Fruit fly (Drosophila melanogaster) whole organism, embryonic: ENCODE data around the gene cerv.

Experiments used
- Bgb ChIP-seq: fragments of 200-800 bp; sonication (Bioruptor generic); IDR thresholded peaks from 2 replicates; pipeline ENCODE4 v1.3.6; 2022; ENCODE audit warnings: missing biosample characterization, missing genetic modification characterization; ENCODE audit not compliant: partially characterized antibody
- CG10462 ChIP-seq: fragments of 200-800 bp; sonication (Bioruptor generic); optimal IDR thresholded peaks from 2 replicates; lab custom pipeline; 2016; ENCODE audit warnings: missing biosample characterization, missing genetic modification characterization
- CG10959 ChIP-seq: fragments of 200-800 bp; sonication (Bioruptor generic); IDR thresholded peaks from 2 replicates; pipeline ENCODE4 v1.3.6; 2022; ENCODE audit warnings: missing biosample characterization, missing genetic modification characterization
- CG12236 ChIP-seq: fragments of 200-800 bp; sonication (Bioruptor generic); optimal IDR thresholded peaks from 2 replicates; lab custom pipeline; 2016; ENCODE audit warnings: missing biosample characterization, missing genetic modification characterization
- CG12659 ChIP-seq: fragments of 200-800 bp; sonication (Bioruptor generic); optimal IDR thresholded peaks from 3 replicates; lab custom pipeline; 2017; ENCODE audit warnings: mild to moderate bottlenecking, missing biosample characterization, missing genetic modification reagents, missing genetic modification characterization
- CG13296 ChIP-seq: fragments of 200-800 bp; sonication (Bioruptor generic); optimal IDR thresholded peaks from 3 replicates; lab custom pipeline; 2018; ENCODE audit warnings: missing biosample characterization, mild to moderate bottlenecking, missing genetic modification characterization
- CG14860 ChIP-seq: fragments of 200-800 bp; sonication (Bioruptor generic); IDR thresholded peaks from 3 replicates; pipeline ENCODE4 v1.3.6; 2022; ENCODE audit warnings: missing biosample characterization, missing genetic modification characterization; ENCODE audit not compliant: partially characterized antibody
- CG15479 ChIP-seq: fragments of 200-800 bp; sonication (Bioruptor generic); optimal IDR thresholded peaks from 3 replicates; lab custom pipeline; 2019; ENCODE audit warnings: missing biosample characterization, mild to moderate bottlenecking, missing genetic modification characterization, moderate library complexity
- CG16779 ChIP-seq: fragments of 200-800 bp; sonication (Bioruptor generic); IDR thresholded peaks from 2 replicates; pipeline ENCODE4 v1.3.6; 2022; ENCODE audit warnings: missing biosample characterization, missing genetic modification characterization
- CG18599 ChIP-seq: fragments of 200-800 bp; sonication (Bioruptor generic); optimal IDR thresholded peaks from 3 replicates; lab custom pipeline; 2017; ENCODE audit warnings: missing biosample characterization, missing genetic modification characterization, mild to moderate bottlenecking, moderate library complexity, missing genetic modification reagents
- CG18619 ChIP-seq: fragments of 200-800 bp; sonication (Bioruptor generic); optimal IDR thresholded peaks from 3 replicates; lab custom pipeline; 2017; ENCODE audit warnings: missing biosample characterization, mild to moderate bottlenecking, missing genetic modification characterization
- CG30403 ChIP-seq: fragments of 200-800 bp; sonication (Bioruptor generic); optimal IDR thresholded peaks from 3 replicates; lab custom pipeline; 2016; ENCODE audit warnings: missing biosample characterization, missing genetic modification characterization
- CG3163 ChIP-seq: fragments of 200-800 bp; sonication (Bioruptor generic); optimal IDR thresholded peaks from 3 replicates; lab custom pipeline; 2016; ENCODE audit warnings: missing biosample characterization, missing genetic modification characterization
- CG4424 ChIP-seq: fragments of 200-800 bp; sonication (Bioruptor generic); optimal IDR thresholded peaks from 3 replicates; lab custom pipeline; 2016; ENCODE audit warnings: missing biosample characterization, missing genetic modification characterization
- CG5953 ChIP-seq: fragments of 200-800 bp; sonication (Bioruptor generic); IDR thresholded peaks from 2 replicates; pipeline ENCODE4 v1.3.6; 2022; ENCODE audit warnings: missing biosample characterization, missing genetic modification characterization
- CG7372 ChIP-seq: fragments of 200-800 bp; sonication (Bioruptor generic); IDR thresholded peaks from 2 replicates; pipeline ENCODE4 v1.3.6; 2022; ENCODE audit warnings: missing biosample characterization, missing genetic modification characterization
- CG7839 ChIP-seq: fragments of 200-800 bp; sonication (Bioruptor generic); optimal IDR thresholded peaks from 3 replicates; lab custom pipeline; 2018; ENCODE audit warnings: missing biosample characterization, mild to moderate bottlenecking, missing genetic modification characterization, moderate library complexity
- CG8359 ChIP-seq: fragments of 200-800 bp; sonication (Bioruptor generic); optimal IDR thresholded peaks from 2 replicates; lab custom pipeline; 2017; ENCODE audit warnings: missing biosample characterization, mild to moderate bottlenecking, missing genetic modification characterization, borderline replicate concordance
- CG8478 ChIP-seq: fragments of >200 bp; optimal IDR thresholded peaks from 2 replicates; lab custom pipeline; 2018
- Camta ChIP-seq: fragments of 200-800 bp; sonication (Bioruptor generic); optimal IDR thresholded peaks from 2 replicates; lab custom pipeline; 2016; ENCODE audit warnings: missing biosample characterization, missing genetic modification characterization
- Dref ChIP-seq: fragments of 200-800 bp; sonication (Bioruptor generic); IDR thresholded peaks from 2 replicates; pipeline ENCODE4 v1.3.6; 2022; ENCODE audit warnings: missing biosample characterization, missing genetic modification characterization
- Drgx ChIP-seq: fragments of 200-800 bp; sonication (Bioruptor generic); IDR thresholded peaks from 2 replicates; pipeline ENCODE4 v1.3.6; 2022; ENCODE audit warnings: missing biosample characterization, missing genetic modification characterization
- Eip74EF ChIP-seq, 2 experiments: fragments of 200-800 bp in 1 of 2; fragments of >200 bp in 1 of 2; sonication (Bioruptor generic) in 1 of 2; optimal IDR thresholded peaks; 2 replicates each; lab custom pipeline; 2017 to 2019; ENCODE audit warnings: missing biosample characterization in 2 of 2, missing genetic modification characterization in 2 of 2, mild to moderate bottlenecking in 1 of 2, moderate library complexity in 1 of 2
- GATAe ChIP-seq: fragments of 200-800 bp; sonication (Bioruptor generic); conservative IDR thresholded peaks from 2 replicates; pipeline ENCODE4 v1.3.6; 2022; ENCODE audit warnings: missing biosample characterization, missing genetic modification characterization
- HLH4C ChIP-seq: fragments of 200-800 bp; sonication (Bioruptor generic); IDR thresholded peaks from 3 replicates; pipeline ENCODE4 v1.3.6; 2022; ENCODE audit warnings: missing biosample characterization, missing genetic modification characterization; ENCODE audit not compliant: partially characterized antibody
- HmgZ ChIP-seq: fragments of 200-800 bp; sonication (Bioruptor generic); optimal IDR thresholded peaks from 2 replicates; lab custom pipeline; 2018; ENCODE audit warnings: missing biosample characterization, mild to moderate bottlenecking, missing genetic modification characterization
- Hmr ChIP-seq: fragments of 200-800 bp; sonication (Bioruptor generic); optimal IDR thresholded peaks from 3 replicates; lab custom pipeline; 2017; ENCODE audit warnings: mild to moderate bottlenecking, missing biosample characterization, missing genetic modification reagents, missing genetic modification characterization
- Hr51 ChIP-seq, 2 experiments: fragments of 200-800 bp; sonication (Bioruptor generic); optimal IDR thresholded peaks; 2 replicates in 1 of 2; 3 replicates in 1 of 2; lab custom pipeline; 2016 to 2018; ENCODE audit warnings: missing biosample characterization in 2 of 2, missing genetic modification characterization in 2 of 2, mild to moderate bottlenecking in 1 of 2, moderate library complexity in 1 of 2
- MTF-1 ChIP-seq: fragments of 200-800 bp; sonication (Bioruptor generic); optimal IDR thresholded peaks from 2 replicates; lab custom pipeline; 2018; ENCODE audit warnings: missing biosample characterization, mild to moderate bottlenecking, missing genetic modification characterization, borderline replicate concordance
- Myb ChIP-seq: fragments of 200-800 bp; sonication (Bioruptor generic); optimal IDR thresholded peaks from 2 replicates; lab custom pipeline; 2016; ENCODE audit warnings: missing biosample characterization, missing genetic modification characterization
- Oli ChIP-seq: fragments of 200-800 bp; sonication (Bioruptor generic); optimal IDR thresholded peaks from 2 replicates; lab custom pipeline; 2018; ENCODE audit warnings: missing biosample characterization, mild to moderate bottlenecking, missing genetic modification characterization, moderate library complexity
- Ravus ChIP-seq: fragments of 200-800 bp; sonication (Bioruptor generic); IDR thresholded peaks from 2 replicates; pipeline ENCODE4 v1.3.6; 2022; ENCODE audit warnings: missing biosample characterization, missing genetic modification characterization
- Scr ChIP-seq: fragments of 200-800 bp; sonication (Bioruptor generic); IDR thresholded peaks from 2 replicates; pipeline ENCODE4 v1.3.6; 2022; ENCODE audit warnings: missing biosample characterization, missing genetic modification characterization; ENCODE audit not compliant: partially characterized antibody
- Ssrp ChIP-seq: fragments of 200-800 bp; sonication (Bioruptor generic); optimal IDR thresholded peaks from 2 replicates; lab custom pipeline; 2018; ENCODE audit warnings: missing biosample characterization, mild to moderate bottlenecking, missing genetic modification characterization, moderate library complexity
- Usf ChIP-seq: fragments of 200-800 bp; sonication (Bioruptor generic); optimal IDR thresholded peaks from 2 replicates; lab custom pipeline; 2017; ENCODE audit warnings: missing genotype, missing biosample characterization, missing genetic modification characterization
- ap ChIP-seq: fragments of 200-800 bp; sonication (Bioruptor generic); IDR thresholded peaks from 2 replicates; pipeline ENCODE4 v1.3.6; 2022; ENCODE audit warnings: missing biosample characterization, missing genetic modification characterization
- cwo ChIP-seq: fragments of 200-800 bp; sonication (Bioruptor generic); optimal IDR thresholded peaks from 3 replicates; lab custom pipeline; 2017; ENCODE audit warnings: missing biosample characterization, missing genetic modification characterization, mild to moderate bottlenecking, moderate library complexity, missing genetic modification reagents
- eve ChIP-seq, 2 experiments: fragments of >200 bp; optimal IDR thresholded peaks; 2 replicates each; lab custom pipeline; 2017; ENCODE audit warnings: missing biosample characterization in 2 of 2, missing genetic modification characterization in 2 of 2
- gcm ChIP-seq: fragments of 200-800 bp; sonication (Bioruptor generic); optimal IDR thresholded peaks from 2 replicates; lab custom pipeline; 2019; ENCODE audit warnings: missing biosample characterization, mild to moderate bottlenecking, missing genetic modification characterization, moderate library complexity
- gem ChIP-seq: fragments of 200-800 bp; sonication (Bioruptor generic); optimal IDR thresholded peaks from 2 replicates; lab custom pipeline; 2019; ENCODE audit warnings: missing biosample characterization, mild to moderate bottlenecking, missing genetic modification characterization, moderate library complexity
- nerfin-1 ChIP-seq: fragments of 200-800 bp; sonication (Bioruptor generic); optimal IDR thresholded peaks from 3 replicates; lab custom pipeline; 2019; ENCODE audit warnings: missing biosample characterization, mild to moderate bottlenecking, missing genetic modification characterization, moderate library complexity
- sd ChIP-seq: fragments of 200-800 bp; sonication (Bioruptor generic); optimal IDR thresholded peaks from 3 replicates; lab custom pipeline; 2018; ENCODE audit warnings: missing biosample characterization, mild to moderate bottlenecking, missing genetic modification characterization, moderate library complexity
- sisA ChIP-seq: fragments of 200-800 bp; sonication (Bioruptor generic); IDR thresholded peaks from 2 replicates; pipeline ENCODE4 v1.3.6; 2022; ENCODE audit warnings: missing biosample characterization, missing genetic modification characterization
- slou ChIP-seq: fragments of 200-800 bp; sonication (Bioruptor generic); optimal IDR thresholded peaks from 3 replicates; lab custom pipeline; 2016; ENCODE audit warnings: missing biosample characterization, missing genetic modification characterization
- ttk ChIP-seq: fragments of 200-800 bp; sonication (Bioruptor generic); IDR thresholded peaks from 2 replicates; pipeline ENCODE4 v2.1.2; 2022; ENCODE audit warnings: missing biosample characterization, missing genetic modification characterization
- tx ChIP-seq: fragments of 200-800 bp; sonication (Bioruptor generic); optimal IDR thresholded peaks from 2 replicates; lab custom pipeline; 2016; ENCODE audit warnings: missing biosample characterization, missing genetic modification characterization
- unc-4 ChIP-seq: fragments of 200-800 bp; sonication (Bioruptor generic); IDR thresholded peaks from 2 replicates; pipeline ENCODE4 v1.3.6; 2022; ENCODE audit warnings: missing biosample characterization, missing genetic modification characterization; ENCODE audit not compliant: partially characterized antibody
- vvl ChIP-seq: fragments of 200-800 bp; sonication (Bioruptor generic); IDR thresholded peaks from 2 replicates; pipeline ENCODE4 v1.3.6; 2022; ENCODE audit warnings: missing biosample characterization, missing genetic modification characterization

cerv gene

dm6 chrX:15591721-15592491, 13.9 kb upstream of the cerv start (continued):
- TF ChIP-seq nerfin-1 (tag; lab: Kevin White, UChicago) (peak; percentile 17), CG8478 (lab: Kevin White, UChicago) (no peak), tx (peak; percentile 7), Usf (GFP tag; lab: Kevin White, UChicago) (no peak), gem (tag; lab: Kevin White, UChicago) (peak; percentile 67), Hr51 (GFP tag; optimal IDR thresholded peaks at IDR 0.05; lab: Kevin White, UChicago) (peak; percentile 7 to 63), unc-4 (GFP tag; lab: Robert Waterston, UW) (no peak), vvl (GFP tag; lab: Robert Waterston, UW) (peak; percentile 59), CG18619 (GFP tag; lab: Kevin White, UChicago) (peak; percentile 20), CG7839 (tag; lab: Kevin White, UChicago) (peak; percentile 51), Drgx (GFP tag; lab: Robert Waterston, UW) (peak; percentile 35; the same call in 1 of the 2 replicates), ap (GFP tag; lab: Robert Waterston, UW) (no peak), GATAe (GFP tag; lab: Robert Waterston, UW) (no peak), CG12236 (GFP tag; lab: Kevin White, UChicago) (no peak), Ssrp (tag; lab: Kevin White, UChicago) (peak; percentile 16), CG30403 (GFP tag; lab: Kevin White, UChicago) (peak; percentile 57), Oli (peak; percentile 41), CG8359 (GFP tag; lab: Kevin White, UChicago) (no peak), Scr (GFP tag; lab: Robert Waterston, UW) (no peak), CG14860 (no peak), CG13296 (GFP tag; lab: Kevin White, UChicago) (peak; percentile 11), HmgZ (peak; percentile 1), slou (no peak), CG10462 (GFP tag; lab: Kevin White, UChicago) (peak; percentile 11), cwo (GFP tag; lab: Kevin White, UChicago) (peak; percentile 7), CG5953 (no peak), Eip74EF (GFP tag; optimal IDR thresholded peaks at IDR 0.05; lab: Kevin White, UChicago) (peak in 1 of 2 experiments; percentile 29), CG15479 (GFP tag; lab: Kevin White, UChicago) (no peak), CG16779 (GFP tag; lab: Robert Waterston, UW) (no peak), sisA (GFP tag; lab: Robert Waterston, UW) (0 out of 2 replicates have a peak, but pooled peaks have one; percentile 24), MTF-1 (GFP tag; lab: Kevin White, UChicago) (peak; percentile 17), Ravus (GFP tag; lab: Robert Waterston, UW) (no peak), Hmr (GFP tag; lab: Kevin White, UChicago) (peak; percentile 42), HLH4C (GFP tag; lab: Robert Waterston, UW) (no peak), Camta (GFP tag; lab: Kevin White, UChicago) (peak; percentile 14), CG18599 (GFP tag; lab: Kevin White, UChicago) (peak; percentile 60), eve (GFP tag; optimal IDR thresholded peaks at IDR 0.05; lab: Kevin White, UChicago) (no peak), CG3163 (no peak), Bgb (GFP tag; lab: Robert Waterston, UW) (no peak), gcm (GFP tag; lab: Kevin White, UChicago) (peak; percentile 3), CG4424 (peak; percentile 2), CG7372 (no peak), ttk (GFP tag; lab: Robert Waterston, UW) (0 out of 2 replicates have a peak, but pooled peaks have one; percentile 11), sd (tag; lab: Kevin White, UChicago) (no peak), Myb (GFP tag; lab: Kevin White, UChicago) (peak; percentile 4), Dref (GFP tag; lab: Robert Waterston, UW) (no peak), CG10959 (GFP tag; lab: Robert Waterston, UW) (no peak), CG12659 (peak; percentile 20)
